Fruit fly (Drosophila melanogaster) whole organism, adult: Measurements from ENCODE around the gene CG1416.

Source experiments
- cic ChIP-seq: fragments of 200-800 bp; sonication (Bioruptor generic); optimal IDR thresholded peaks from 2 replicates; lab custom pipeline; 2017; ENCODE audit warnings: missing biosample characterization, mild to moderate bottlenecking, missing genetic modification characterization, moderate library complexity
- ovo ChIP-seq: fragments of 200-800 bp; sonication (Bioruptor generic); optimal IDR thresholded peaks from 2 replicates; lab custom pipeline; 2016; ENCODE audit warnings: missing biosample characterization, missing genetic modification characterization

DNA sequence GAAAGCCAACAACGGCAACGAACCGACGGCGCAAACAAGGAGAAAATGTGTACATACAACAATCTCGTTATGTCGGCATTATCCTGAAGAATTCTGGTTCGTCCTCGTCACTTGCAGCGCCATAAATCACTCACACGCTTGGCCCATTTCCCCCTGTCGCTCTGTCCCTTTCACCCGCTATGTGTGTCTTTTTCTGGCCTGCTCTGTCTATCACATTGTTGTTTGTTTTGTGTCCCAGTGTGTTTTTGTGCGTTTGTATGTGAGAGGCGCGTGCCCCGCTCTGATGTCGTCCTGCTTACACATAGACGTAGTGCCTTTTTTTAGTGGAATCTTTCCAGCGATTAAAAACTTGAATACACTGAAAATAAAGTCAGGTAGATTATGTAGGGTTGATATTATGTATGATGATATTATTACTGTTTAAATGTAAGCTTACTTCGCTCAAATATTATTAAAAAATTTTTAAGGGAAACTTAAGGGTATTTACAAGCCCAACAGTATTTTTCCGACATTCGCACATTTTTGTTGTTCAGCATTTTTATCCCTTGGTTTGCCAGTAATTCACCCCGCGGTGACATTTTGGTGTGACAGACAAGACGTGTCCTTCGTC is 31.8 kb downstream of the CG1416 start:
- no peak for TF ChIP-seq cic (GFP tag; lab: Kevin White, UChicago)
- TF ChIP-seq ovo (GFP tag; lab: Kevin White, UChicago), result no peak
